Fruit fly (Drosophila melanogaster) whole organism, embryonic: ENCODE measurements around the gene Rab26.

ENCODE experiments used
- BEAF-32 ChIP-seq: fragments of 200-800 bp; sonication (Bioruptor generic); optimal IDR thresholded peaks from 3 replicates; lab custom pipeline; 2017; ENCODE audit warnings: missing biosample characterization, missing genetic modification characterization, mild to moderate bottlenecking, moderate library complexity, missing genetic modification reagents
- Bdp1 ChIP-seq: fragments of 200-800 bp; sonication (Bioruptor generic); optimal IDR thresholded peaks from 3 replicates; lab custom pipeline; 2016; ENCODE audit warnings: missing biosample characterization, missing genetic modification characterization
- CG10321 ChIP-seq: fragments of 200-800 bp; sonication (Bioruptor generic); IDR thresholded peaks from 2 replicates; pipeline ENCODE4 v1.3.6; 2022; ENCODE audit warnings: missing biosample characterization, missing genetic modification characterization
- CG11695 ChIP-seq: fragments of 200-800 bp; sonication (Bioruptor generic); IDR thresholded peaks from 3 replicates; pipeline ENCODE4 v1.3.6; 2022; ENCODE audit warnings: missing biosample characterization, missing genetic modification characterization
- CG13123 ChIP-seq: fragments of 200-800 bp; sonication (Bioruptor generic); optimal IDR thresholded peaks from 2 replicates; lab custom pipeline; 2016; ENCODE audit warnings: missing biosample characterization, missing genetic modification characterization
- CG16813 ChIP-seq: fragments of 200-800 bp; sonication (Bioruptor generic); IDR thresholded peaks from 3 replicates; pipeline ENCODE4 v1.3.6; 2022; ENCODE audit warnings: missing biosample characterization, missing genetic modification characterization; ENCODE audit not compliant: partially characterized antibody
- CG17385 ChIP-seq: fragments of 200-800 bp; sonication (Bioruptor generic); optimal IDR thresholded peaks from 3 replicates; lab custom pipeline; 2018; ENCODE audit warnings: missing biosample characterization, mild to moderate bottlenecking, missing genetic modification characterization
- CG18476 ChIP-seq: fragments of 200-800 bp; sonication (Bioruptor generic); optimal IDR thresholded peaks from 2 replicates; lab custom pipeline; 2016; ENCODE audit warnings: missing biosample characterization, mild to moderate bottlenecking, missing genetic modification characterization
- CG31441 ChIP-seq: fragments of 200-800 bp; sonication (Bioruptor generic); IDR thresholded peaks from 2 replicates; pipeline ENCODE4 v1.3.6; 2022; ENCODE audit warnings: missing biosample characterization, missing genetic modification characterization
- CG3407 ChIP-seq: fragments of 200-800 bp; sonication (Bioruptor generic); optimal IDR thresholded peaks from 2 replicates; lab custom pipeline; 2018; ENCODE audit warnings: missing biosample characterization, mild to moderate bottlenecking, missing genetic modification characterization
- CG34224 ChIP-seq: fragments of 200-800 bp; sonication (Bioruptor generic); IDR thresholded peaks from 3 replicates; pipeline ENCODE4 v1.3.6; 2022; ENCODE audit warnings: missing biosample characterization, missing genetic modification characterization; ENCODE audit not compliant: partially characterized antibody
- CG42726 ChIP-seq: fragments of 200-800 bp; sonication (Bioruptor generic); IDR thresholded peaks from 2 replicates; pipeline ENCODE4 v1.3.6; 2022; ENCODE audit warnings: missing biosample characterization, missing genetic modification characterization; ENCODE audit not compliant: partially characterized antibody
- CG6765 ChIP-seq: fragments of 200-800 bp; sonication (Bioruptor generic); optimal IDR thresholded peaks from 3 replicates; lab custom pipeline; 2017; ENCODE audit warnings: missing biosample characterization, mild to moderate bottlenecking, missing genetic modification characterization
- CG7372 ChIP-seq: fragments of 200-800 bp; sonication (Bioruptor generic); IDR thresholded peaks from 2 replicates; pipeline ENCODE4 v1.3.6; 2022; ENCODE audit warnings: missing biosample characterization, missing genetic modification characterization
- CG7786 ChIP-seq: fragments of 200-800 bp; sonication (Bioruptor generic); optimal IDR thresholded peaks from 2 replicates; lab custom pipeline; 2016; ENCODE audit warnings: missing biosample characterization, missing genetic modification characterization
- CG8388 ChIP-seq: fragments of 200-800 bp; sonication (Bioruptor generic); optimal IDR thresholded peaks from 2 replicates; lab custom pipeline; 2019; ENCODE audit warnings: missing biosample characterization, mild to moderate bottlenecking, missing genetic modification characterization, moderate library complexity
- CG9215 ChIP-seq: fragments of 200-800 bp; sonication (Bioruptor generic); IDR thresholded peaks from 2 replicates; pipeline ENCODE4 v1.3.6; 2022; ENCODE audit warnings: missing biosample characterization, missing genetic modification characterization
- CG9609 ChIP-seq: fragments of 200-800 bp; sonication (Bioruptor generic); optimal IDR thresholded peaks from 3 replicates; lab custom pipeline; 2016; ENCODE audit warnings: missing biosample characterization, missing genetic modification characterization
- Dp ChIP-seq: fragments of 200-800 bp; sonication (Bioruptor generic); optimal IDR thresholded peaks from 2 replicates; lab custom pipeline; 2018; ENCODE audit warnings: missing biosample characterization, mild to moderate bottlenecking, missing genetic modification characterization, moderate library complexity
- E2f1 ChIP-seq: fragments of 200-800 bp; sonication (Bioruptor generic); IDR thresholded peaks from 2 replicates; pipeline ENCODE4 v1.3.6; 2022; ENCODE audit warnings: missing biosample characterization, missing genetic modification characterization
- Fer3 ChIP-seq: fragments of 200-800 bp; sonication (Bioruptor generic); optimal IDR thresholded peaks from 2 replicates; lab custom pipeline; 2018; ENCODE audit warnings: missing biosample characterization, mild to moderate bottlenecking, missing genetic modification characterization, moderate library complexity
- Hand ChIP-seq: fragments of 200-800 bp; sonication (Bioruptor generic); optimal IDR thresholded peaks from 2 replicates; lab custom pipeline; 2017; ENCODE audit warnings: mild to moderate bottlenecking, missing biosample characterization, missing genetic modification reagents, missing genetic modification characterization
- Hmx ChIP-seq: fragments of 200-800 bp; sonication (Bioruptor generic); optimal IDR thresholded peaks from 2 replicates; lab custom pipeline; 2016; ENCODE audit warnings: missing biosample characterization, missing genetic modification characterization
- Kr ChIP-seq: fragments of 200-800 bp; sonication (Bioruptor generic); optimal IDR thresholded peaks from 2 replicates; lab custom pipeline; 2017; ENCODE audit warnings: missing biosample characterization, mild to moderate bottlenecking, missing genetic modification characterization
- Med ChIP-seq: fragments of 200-800 bp; sonication (Bioruptor generic); peaks from one replicate; lab custom pipeline; 2016; ENCODE audit warnings: missing biosample characterization, missing genetic modification characterization, mild to moderate bottlenecking, inconsistent platforms, moderate library complexity
- NfI ChIP-seq: fragments of 200-800 bp; sonication (Bioruptor generic); optimal IDR thresholded peaks from 3 replicates; lab custom pipeline; 2018; ENCODE audit warnings: missing biosample characterization, mild to moderate bottlenecking, missing genetic modification characterization, moderate library complexity
- Opbp ChIP-seq: fragments of 200-800 bp; sonication (Bioruptor generic); IDR thresholded peaks from 3 replicates; pipeline ENCODE4 v1.3.6; 2022; ENCODE audit warnings: missing biosample characterization, missing genetic modification characterization; ENCODE audit not compliant: partially characterized antibody
- Pdp1 ChIP-seq, 2 experiments: fragments of 200-800 bp; sonication (Bioruptor generic); optimal IDR thresholded peaks; 3 replicates each; lab custom pipeline; 2016; ENCODE audit warnings: missing biosample characterization in 2 of 2, missing genetic modification characterization in 2 of 2, mild to moderate bottlenecking in 1 of 2, moderate library complexity in 1 of 2
- Scr ChIP-seq: fragments of 200-800 bp; sonication (Bioruptor generic); IDR thresholded peaks from 2 replicates; pipeline ENCODE4 v1.3.6; 2022; ENCODE audit warnings: missing biosample characterization, missing genetic modification characterization; ENCODE audit not compliant: partially characterized antibody
- chinmo ChIP-seq: fragments of 200-800 bp; sonication (Bioruptor generic); IDR thresholded peaks from 4 replicates; pipeline ENCODE4 v1.3.6; 2022; ENCODE audit warnings: missing biosample characterization, missing genetic modification characterization; ENCODE audit not compliant: partially characterized antibody
- cwo ChIP-seq: fragments of 200-800 bp; sonication (Bioruptor generic); optimal IDR thresholded peaks from 3 replicates; lab custom pipeline; 2017; ENCODE audit warnings: missing biosample characterization, missing genetic modification characterization, mild to moderate bottlenecking, moderate library complexity, missing genetic modification reagents
- danr ChIP-seq: fragments of 200-800 bp; sonication (Bioruptor generic); IDR thresholded peaks from 2 replicates; pipeline ENCODE4 v1.3.6; 2022; ENCODE audit warnings: missing biosample characterization, missing genetic modification characterization
- eve ChIP-seq, 2 experiments: fragments of >200 bp; optimal IDR thresholded peaks; 2 replicates each; lab custom pipeline; 2017; ENCODE audit warnings: missing biosample characterization in 2 of 2, missing genetic modification characterization in 2 of 2
- fu2 ChIP-seq: fragments of 200-800 bp; sonication (Bioruptor generic); optimal IDR thresholded peaks from 2 replicates; lab custom pipeline; 2016; ENCODE audit warnings: missing biosample characterization, missing genetic modification characterization
- gcm ChIP-seq: fragments of 200-800 bp; sonication (Bioruptor generic); optimal IDR thresholded peaks from 2 replicates; lab custom pipeline; 2019; ENCODE audit warnings: missing biosample characterization, mild to moderate bottlenecking, missing genetic modification characterization, moderate library complexity
- gro ChIP-seq: fragments of 200-800 bp; sonication (Bioruptor generic); optimal IDR thresholded peaks from 2 replicates; lab custom pipeline; 2016; ENCODE audit warnings: missing biosample characterization, missing genetic modification characterization
- h ChIP-seq: fragments of >200 bp; optimal IDR thresholded peaks from 2 replicates; lab custom pipeline; 2017
- ham ChIP-seq: fragments of 200-800 bp; sonication (Bioruptor generic); IDR thresholded peaks from 2 replicates; pipeline ENCODE4 v1.3.6; 2022; ENCODE audit warnings: missing biosample characterization, missing genetic modification characterization
- her ChIP-seq: fragments of 200-800 bp; sonication (Bioruptor generic); optimal IDR thresholded peaks from 2 replicates; lab custom pipeline; 2016; ENCODE audit warnings: missing biosample characterization, missing genetic modification characterization
- jing ChIP-seq: fragments of 200-800 bp; sonication (Bioruptor generic); optimal IDR thresholded peaks from 2 replicates; lab custom pipeline; 2018; ENCODE audit warnings: missing biosample characterization, mild to moderate bottlenecking, missing genetic modification characterization
- kni ChIP-seq: fragments of 200-800 bp; sonication (Bioruptor generic); optimal IDR thresholded peaks from 3 replicates; lab custom pipeline; 2017; ENCODE audit warnings: mild to moderate bottlenecking, missing biosample characterization, missing genetic modification reagents, missing genetic modification characterization
- lmd ChIP-seq: fragments of 200-800 bp; sonication (Bioruptor generic); IDR thresholded peaks from 2 replicates; pipeline ENCODE4 v1.3.6; 2022; ENCODE audit warnings: missing biosample characterization, missing genetic modification characterization
- onecut ChIP-seq: fragments of 200-800 bp; sonication (Bioruptor generic); IDR thresholded peaks from 2 replicates; pipeline ENCODE4 v1.3.6; 2022; ENCODE audit warnings: missing biosample characterization, missing genetic modification characterization
- pros ChIP-seq: fragments of 200-800 bp; sonication (Bioruptor generic); optimal IDR thresholded peaks from 3 replicates; lab custom pipeline; 2019; ENCODE audit warnings: missing biosample characterization, mild to moderate bottlenecking, missing genetic modification characterization, moderate library complexity
- pum ChIP-seq: fragments of 200-800 bp; sonication (Bioruptor generic); optimal IDR thresholded peaks from 2 replicates; lab custom pipeline; 2016; ENCODE audit warnings: missing biosample characterization, missing genetic modification characterization
- slou ChIP-seq: fragments of 200-800 bp; sonication (Bioruptor generic); optimal IDR thresholded peaks from 3 replicates; lab custom pipeline; 2016; ENCODE audit warnings: missing biosample characterization, missing genetic modification characterization
- toy ChIP-seq: fragments of 200-800 bp; sonication (Bioruptor generic); IDR thresholded peaks from 2 replicates; pipeline ENCODE4 v1.3.6; 2022; ENCODE audit warnings: missing biosample characterization, missing genetic modification characterization
- unc-4 ChIP-seq: fragments of 200-800 bp; sonication (Bioruptor generic); IDR thresholded peaks from 2 replicates; pipeline ENCODE4 v1.3.6; 2022; ENCODE audit warnings: missing biosample characterization, missing genetic modification characterization; ENCODE audit not compliant: partially characterized antibody
- vnd ChIP-seq: fragments of 200-800 bp; sonication (Bioruptor generic); IDR thresholded peaks from 3 replicates; pipeline ENCODE4 v1.3.6; 2022; ENCODE audit warnings: missing biosample characterization, missing genetic modification characterization; ENCODE audit not compliant: partially characterized antibody
- zfh2 ChIP-seq: fragments of 200-800 bp; sonication (Bioruptor generic); optimal IDR thresholded peaks from 2 replicates; lab custom pipeline; 2016; ENCODE audit warnings: missing biosample characterization, missing genetic modification characterization

Rab26 gene

dm6 chr3L:21334999-21335631 lies 16.5 kb downstream of the Rab26 start, which contains the start of gene Tsr1 (continued):
- TF ChIP-seq CG6765 (GFP tag; lab: Kevin White, UChicago) = no peak
- TF ChIP-seq E2f1 = no peak
- TF ChIP-seq h = no peak
- TF ChIP-seq CG10321 (GFP tag; lab: Robert Waterston, UW) = no peak
- TF ChIP-seq unc-4 (GFP tag; lab: Robert Waterston, UW) = peak; percentile 90
- TF ChIP-seq vnd (GFP tag; lab: Robert Waterston, UW) = peak; percentile 79
- TF ChIP-seq CG8388 (GFP tag; lab: Kevin White, UChicago) = no peak
- no peak for TF ChIP-seq fu2 (GFP tag; lab: Kevin White, UChicago)
- TF ChIP-seq CG34224 (GFP tag; lab: Robert Waterston, UW) = peak; percentile 94
- TF ChIP-seq cwo = no peak
- no peak for TF ChIP-seq CG7786 (GFP tag; lab: Kevin White, UChicago)
- TF ChIP-seq Pdp1 (GFP tag; optimal IDR thresholded peaks at IDR 0.05; lab: Kevin White, UChicago) = no peak
- TF ChIP-seq zfh2 (GFP tag; lab: Kevin White, UChicago) = no peak
- TF ChIP-seq Hand (GFP tag; lab: Kevin White, UChicago) = no peak
- no peak for TF ChIP-seq onecut (GFP tag; lab: Robert Waterston, UW)
- no peak for TF ChIP-seq jing
- no peak for TF ChIP-seq gcm (GFP tag; lab: Kevin White, UChicago)
- TF ChIP-seq Med = no peak
- TF ChIP-seq kni (GFP tag; lab: Kevin White, UChicago) = no peak
- TF ChIP-seq danr (GFP tag; lab: Robert Waterston, UW) = no peak
- peak; percentile 81 for TF ChIP-seq CG16813 (GFP tag; lab: Robert Waterston, UW)
- TF ChIP-seq CG11695 (GFP tag; lab: Robert Waterston, UW) = no peak
- TF ChIP-seq CG7372 (GFP tag; lab: Robert Waterston, UW) = no peak
- no peak for TF ChIP-seq eve (GFP tag; optimal IDR thresholded peaks at IDR 0.05; lab: Kevin White, UChicago)
- peak; percentile 94 for TF ChIP-seq chinmo
- peak; percentile 89 for TF ChIP-seq Scr
- no peak for TF ChIP-seq Hmx
- TF ChIP-seq CG17385 (GFP tag; lab: Kevin White, UChicago) = no peak
- TF ChIP-seq her (GFP tag; lab: Kevin White, UChicago) = peak; percentile 39
- no peak for TF ChIP-seq CG18476 (GFP tag; lab: Kevin White, UChicago)
- TF ChIP-seq Opbp (GFP tag; lab: Robert Waterston, UW) = peak; percentile 89
- TF ChIP-seq Dp (GFP tag; lab: Kevin White, UChicago) = peak; percentile 88
- no peak for TF ChIP-seq lmd (GFP tag; lab: Robert Waterston, UW)
- no peak for TF ChIP-seq gro
- peak; percentile 83 for TF ChIP-seq CG42726 (GFP tag; lab: Robert Waterston, UW)
- TF ChIP-seq ham = no peak
- TF ChIP-seq slou (GFP tag; lab: Kevin White, UChicago) = no peak
- TF ChIP-seq Kr (GFP tag; lab: Kevin White, UChicago) = no peak
- no peak for TF ChIP-seq Fer3 (tag; lab: Kevin White, UChicago)
- no peak for TF ChIP-seq CG9215 (GFP tag; lab: Robert Waterston, UW)
- no peak for TF ChIP-seq Bdp1 (GFP tag; lab: Kevin White, UChicago)
- TF ChIP-seq pum (GFP tag; lab: Kevin White, UChicago) = no peak
- no peak for TF ChIP-seq CG9609
- TF ChIP-seq CG3407 (GFP tag; lab: Kevin White, UChicago) = no peak
- TF ChIP-seq NfI = no peak
- TF ChIP-seq toy (GFP tag; lab: Robert Waterston, UW) = no peak
- TF ChIP-seq BEAF-32 (GFP tag; lab: Kevin White, UChicago) = peak; percentile 82
- no peak for TF ChIP-seq CG13123 (GFP tag; lab: Kevin White, UChicago)
- no peak for TF ChIP-seq CG31441 (GFP tag; lab: Robert Waterston, UW)
- no peak for TF ChIP-seq pros
